Worm (Caenorhabditis elegans) whole organism, L1 larva: ENCODE measurements around the gene cku-80.

Experiments
- C16A3.4 ChIP-seq: fragments of 150-350 bp; optimal IDR thresholded peaks from 2 replicates; lab custom pipeline; 2014; ENCODE audit warnings: missing biosample characterization, missing genetic modification characterization
- aha-1 ChIP-seq: fragments of 150-350 bp; optimal IDR thresholded peaks from 2 replicates; lab custom pipeline; 2014; ENCODE audit warnings: missing biosample characterization, missing genetic modification characterization
- alr-1 ChIP-seq: fragments of 200-800 bp; sonication (Bioruptor generic); optimal IDR thresholded peaks from 2 replicates; lab custom pipeline; 2018; ENCODE audit warnings: borderline replicate concordance, mild to moderate bottlenecking, missing genetic modification characterization, missing compliant biosample characterization
- ama-1 ChIP-seq: fragments of 150-350 bp; optimal IDR thresholded peaks from 2 replicates; lab custom pipeline; 2014
- blmp-1 ChIP-seq: fragments of 150-350 bp; optimal IDR thresholded peaks from 2 replicates; lab custom pipeline; 2014; ENCODE audit warnings: missing biosample characterization, missing genetic modification characterization
- ceh-8 ChIP-seq: fragments of 200-800 bp; sonication (Bioruptor generic); optimal IDR thresholded peaks from 2 replicates; lab custom pipeline; 2018; ENCODE audit warnings: mild to moderate bottlenecking, missing genetic modification characterization, moderate library complexity, missing compliant biosample characterization
- ceh-82 ChIP-seq, 3 experiments: fragments of 150-350 bp in 1 of 3; sonication (generic microtip) in 2 of 3; optimal IDR thresholded peaks; 2 replicates each; lab custom pipeline; 2014 to 2017; ENCODE audit warnings: missing biosample characterization in 3 of 3, missing genetic modification characterization in 3 of 3
- ceh-88 ChIP-seq: fragments of 200-800 bp; sonication (Bioruptor generic); IDR thresholded peaks from 2 replicates; pipeline ENCODE4 v1.3.6; 2022; ENCODE audit warnings: missing genetic modification characterization, missing compliant biosample characterization
- ces-1 ChIP-seq: fragments of 150-350 bp; optimal IDR thresholded peaks from 2 replicates; lab custom pipeline; 2014; ENCODE audit warnings: missing biosample characterization, missing genetic modification reagents, missing genetic modification characterization
- dsc-1 ChIP-seq: sonication (generic microtip); optimal IDR thresholded peaks from 2 replicates; lab custom pipeline; 2016; ENCODE audit warnings: mild to moderate bottlenecking, missing genetic modification characterization, missing compliant biosample characterization
- efl-1 ChIP-seq, 4 experiments: fragments of 150-350 bp; optimal IDR thresholded peaks in 3 of 4; peaks in 1 of 4; 1 replicate in 1 of 4; 2 replicates in 3 of 4; lab custom pipeline; 2014; ENCODE audit warnings: missing biosample characterization in 2 of 4, missing genetic modification characterization in 2 of 4, missing genetic modification reagents in 2 of 4
- egl-13 ChIP-seq: sonication (generic microtip); optimal IDR thresholded peaks from 2 replicates; lab custom pipeline; 2016; ENCODE audit warnings: missing genotype, missing genetic modification reagents, missing genetic modification characterization, missing compliant biosample characterization
- elt-3 ChIP-seq, 6 experiments: fragments of 150-350 bp in 1 of 6; sonication (generic microtip); optimal IDR thresholded peaks; 2 replicates each; lab custom pipeline; 2017 to 2018; ENCODE audit warnings: missing biosample characterization in 6 of 6, missing genetic modification characterization in 6 of 6, inconsistent platforms in 1 of 6
- fkh-10 ChIP-seq: sonication (generic microtip); optimal IDR thresholded peaks from 2 replicates; lab custom pipeline; 2017; ENCODE audit warnings: missing biosample characterization, missing genetic modification reagents, missing genetic modification characterization
- fos-1 ChIP-seq: fragments of 150-350 bp; optimal IDR thresholded peaks from 2 replicates; lab custom pipeline; 2014; ENCODE audit warnings: missing biosample characterization, missing genetic modification characterization
- hlh-4 ChIP-seq: sonication (generic microtip); optimal IDR thresholded peaks from 2 replicates; lab custom pipeline; 2016; ENCODE audit warnings: mild to moderate bottlenecking, missing genetic modification characterization, missing compliant biosample characterization
- isw-1 ChIP-seq: fragments of 200-800 bp; sonication (Bioruptor generic); IDR thresholded peaks from 2 replicates; pipeline ENCODE4 v1.3.6; 2022; ENCODE audit warnings: missing genetic modification characterization, missing compliant biosample characterization
- lin-13 ChIP-seq: fragments of 150-350 bp; optimal IDR thresholded peaks from 2 replicates; lab custom pipeline; 2014; ENCODE audit warnings: missing biosample characterization, missing genetic modification reagents, missing genetic modification characterization
- lin-39 ChIP-seq: fragments of 150-350 bp; optimal IDR thresholded peaks from 2 replicates; lab custom pipeline; 2014; ENCODE audit warnings: missing biosample characterization, missing genetic modification reagents, missing genetic modification characterization
- lsy-2 ChIP-seq, 2 experiments: fragments of 150-350 bp; optimal IDR thresholded peaks; 2 replicates each; lab custom pipeline; 2014; ENCODE audit warnings: missing biosample characterization in 2 of 2, missing genetic modification characterization in 2 of 2
- nhr-12 ChIP-seq: sonication (generic microtip); optimal IDR thresholded peaks from 2 replicates; lab custom pipeline; 2017; ENCODE audit warnings: missing biosample characterization, missing genetic modification characterization
- nhr-28 ChIP-seq: fragments of 150-350 bp; optimal IDR thresholded peaks from 2 replicates; lab custom pipeline; 2014; ENCODE audit warnings: missing biosample characterization, missing genetic modification characterization
- nhr-85 ChIP-seq: sonication (generic microtip); peaks from one replicate; lab custom pipeline; 2016; ENCODE audit warnings: missing genetic modification characterization, inconsistent platforms, missing compliant biosample characterization
- pqm-1 ChIP-seq: sonication (generic microtip); optimal IDR thresholded peaks from 3 replicates; lab custom pipeline; 2017; ENCODE audit warnings: missing biosample characterization, missing genetic modification characterization
- rnt-1 ChIP-seq: sonication (generic microtip); optimal IDR thresholded peaks from 2 replicates; lab custom pipeline; 2016; ENCODE audit warnings: mild to moderate bottlenecking, missing genetic modification characterization, moderate library complexity, missing compliant biosample characterization
- skn-1 ChIP-seq: fragments of 150-350 bp; optimal IDR thresholded peaks from 2 replicates; lab custom pipeline; 2014; ENCODE audit warnings: missing biosample characterization, missing genetic modification characterization
- snu-23 ChIP-seq: sonication (generic microtip); optimal IDR thresholded peaks from 2 replicates; lab custom pipeline; 2016; ENCODE audit warnings: missing genetic modification characterization, missing compliant biosample characterization
- sox-4 ChIP-seq: sonication (generic microtip); optimal IDR thresholded peaks from 2 replicates; lab custom pipeline; 2016; ENCODE audit warnings: missing genetic modification characterization, missing compliant biosample characterization
- sptf-1 ChIP-seq: fragments of 150-350 bp; optimal IDR thresholded peaks from 2 replicates; lab custom pipeline; 2014; ENCODE audit warnings: missing biosample characterization, missing genetic modification characterization
- sup-37 ChIP-seq: fragments of 200-800 bp; sonication (Bioruptor generic); optimal IDR thresholded peaks from 2 replicates; lab custom pipeline; 2018; ENCODE audit warnings: mild to moderate bottlenecking, missing genetic modification characterization, missing compliant biosample characterization
- tbx-2 ChIP-seq: sonication (generic microtip); optimal IDR thresholded peaks from 2 replicates; lab custom pipeline; 2016; ENCODE audit warnings: missing genetic modification characterization, missing compliant biosample characterization
- unc-30 ChIP-seq: sonication (generic microtip); optimal IDR thresholded peaks from 2 replicates; lab custom pipeline; 2017; ENCODE audit warnings: missing biosample characterization, missing genetic modification characterization
- zip-4 ChIP-seq: fragments of 200-800 bp; sonication (Bioruptor generic); optimal IDR thresholded peaks from 2 replicates; lab custom pipeline; 2018; ENCODE audit warnings: mild to moderate bottlenecking, missing genetic modification characterization, moderate library complexity, missing compliant biosample characterization

The cku-80 gene

ce11 chrIII:4390421-4390820 is 29.2 kb upstream of the cku-80 start:
- TF ChIP-seq fos-1: no peak
- peak; percentile 61 for TF ChIP-seq blmp-1 (tag; lab: Kevin White, UChicago)

- TF ChIP-seq ama-1 (lab: Kevin White, UChicago) (no peak), skn-1 (tag; lab: Kevin White, UChicago) (no peak), blmp-1 (tag; lab: Kevin White, UChicago) (peak; percentile 88), ceh-8 (GFP tag; lab: Kevin White, UChicago) (no peak), rnt-1 (no peak)
Observed at ce11 chrIII:4391319-4391718, 28.3 kb upstream of the cku-80 start.

ce11 chrIII:4391938-4392337 is 27.7 kb upstream of the cku-80 start:
- peak; percentile 49 for TF ChIP-seq nhr-85
- TF ChIP-seq tbx-2: no peak
- TF ChIP-seq blmp-1 (tag; lab: Kevin White, UChicago): peak; percentile 72
- peak in 1 of 6 experiments; percentile 39 for TF ChIP-seq elt-3 (tag; optimal IDR thresholded peaks at IDR 0.05; lab: Kevin White, UChicago)
- TF ChIP-seq nhr-12 (tag; lab: Kevin White, UChicago): no peak

- TF ChIP-seq rnt-1 (no peak), lin-13 (no peak), nhr-85 (no peak), sptf-1 (no peak), zip-4 (GFP tag; lab: Kevin White, UChicago) (no peak), nhr-28 (tag; lab: Kevin White, UChicago) (no peak)
Observed at ce11 chrIII:4394496-4394895, 25.2 kb upstream of the cku-80 start, which contains the start of gene R07E5.4. TSS of gene R07E5.4 (plus strand) at chrIII:4394796.

ce11 chrIII:4395857-4396256 is 23.8 kb upstream of the cku-80 start:
- TF ChIP-seq snu-23 (GFP tag; lab: Kevin White, UChicago) (no peak), egl-13 (tag; lab: Kevin White, UChicago) (no peak), ceh-88 (GFP tag; lab: Robert Waterston, UW) (no peak), sptf-1 (no peak), ceh-82 (tag; optimal IDR thresholded peaks at IDR 0.05; lab: Kevin White, UChicago) (no peak), dsc-1 (tag; lab: Kevin White, UChicago) (no peak), fkh-10 (no peak), ces-1 (no peak), pqm-1 (tag; lab: Kevin White, UChicago) (no peak)

ce11 chrIII:4397115-4397514 is 22.5 kb upstream of the cku-80 start, which contains the start of gene R07E5.5:
TSS of gene R07E5.5 (plus strand) at chrIII:4397415.
- no peak for TF ChIP-seq alr-1
- TF ChIP-seq lin-39 (tag; lab: Kevin White, UChicago): no peak
- TF ChIP-seq lsy-2 (tag; optimal IDR thresholded peaks at IDR 0.05; lab: Kevin White, UChicago): no peak
- TF ChIP-seq dsc-1 (tag; lab: Kevin White, UChicago): no peak
- no peak for TF ChIP-seq unc-30 (tag; lab: Kevin White, UChicago)
- no peak for TF ChIP-seq hlh-4 (tag; lab: Kevin White, UChicago)
- no peak for TF ChIP-seq aha-1
- TF ChIP-seq ceh-88 (GFP tag; lab: Robert Waterston, UW): no peak
- no peak for TF ChIP-seq elt-3 (tag; optimal IDR thresholded peaks at IDR 0.05; lab: Kevin White, UChicago)

- TF ChIP-seq sox-4 (tag; lab: Kevin White, UChicago) (no peak), nhr-85 (no peak), isw-1 (GFP tag; lab: Robert Waterston, UW) (no peak), efl-1 (optimal IDR thresholded peaks at IDR 0.05; lab: Kevin White, UChicago) (no peak), efl-1 (GFP tag; optimal IDR thresholded peaks at IDR 0.05 in 1 of 2; lab: Kevin White, UChicago) (peak in 1 of 2 experiments; percentile 37), sup-37 (GFP tag; lab: Kevin White, UChicago) (no peak), C16A3.4 (tag; lab: Kevin White, UChicago) (no peak), ces-1 (no peak)
Observed at ce11 chrIII:4398463-4398862, 21.2 kb upstream of the cku-80 start, which contains the start of gene R07E5.6. TSS of gene R07E5.6 (plus strand) at chrIII:4398763.
